Fruit fly (Drosophila melanogaster) S2 (cell line): ENCODE data around the gene CG31677.

Experiments used
- CG8478 ChIP-seq: fragments of >200 bp; optimal IDR thresholded peaks from 2 replicates; lab custom pipeline; 2018
- CTCF ChIP-seq, 2 experiments: fragments of >200 bp; optimal IDR thresholded peaks; 2 replicates each; lab custom pipeline; 2018

dm6 chr2L:20643144-20643543 lies 39.1 kb upstream of the CG31677 start, which contains the start of gene CG17470:
- TF ChIP-seq CG8478 (lab: Kevin White, UChicago) (no peak), CTCF (optimal IDR thresholded peaks at IDR 0.05; lab: Kevin White, UChicago) (no peak)
